Worm (Caenorhabditis elegans) whole organism, early embryonic: ENCODE data around the gene nhr-180.

Experiments
- B0310.2 ChIP-seq: sonication (generic microtip); optimal IDR thresholded peaks from 2 replicates; lab custom pipeline; 2016; ENCODE audit warnings: mild to moderate bottlenecking, missing genetic modification characterization, missing compliant biosample characterization
- F13C5.2 ChIP-seq: sonication (generic microtip); optimal IDR thresholded peaks from 2 replicates; lab custom pipeline; 2017; ENCODE audit warnings: mild to moderate bottlenecking, missing genetic modification characterization, inconsistent platforms, missing compliant biosample characterization
- aly-1 ChIP-seq: sonication (generic microtip); optimal IDR thresholded peaks from 2 replicates; lab custom pipeline; 2016; ENCODE audit warnings: missing genetic modification characterization, missing compliant biosample characterization
- ama-1 ChIP-seq: fragments of 150-350 bp; optimal IDR thresholded peaks from 2 replicates; lab custom pipeline; 2014
- ceh-13 ChIP-seq: fragments of 200-800 bp; sonication (Bioruptor generic); optimal IDR thresholded peaks from 2 replicates; lab custom pipeline; 2018; ENCODE audit warnings: mild to moderate bottlenecking, missing genetic modification characterization, missing compliant biosample characterization
- ceh-36 ChIP-seq: sonication (generic microtip); optimal IDR thresholded peaks from 2 replicates; lab custom pipeline; 2016; ENCODE audit warnings: missing genetic modification characterization, inconsistent platforms, missing compliant biosample characterization
- ets-7 ChIP-seq: sonication (generic microtip); optimal IDR thresholded peaks from 2 replicates; lab custom pipeline; 2016; ENCODE audit warnings: missing genotype, missing genetic modification characterization, missing compliant biosample characterization
- flt-1 ChIP-seq: fragments of 200-800 bp; sonication (Bioruptor generic); IDR thresholded peaks from 2 replicates; pipeline ENCODE4 v1.3.6; 2022; ENCODE audit warnings: missing genetic modification characterization, missing compliant biosample characterization
- hmbx-1 ChIP-seq: sonication (generic microtip); optimal IDR thresholded peaks from 2 replicates; lab custom pipeline; 2016; ENCODE audit warnings: mild to moderate bottlenecking, missing genetic modification characterization, missing compliant biosample characterization
- hmg-4 ChIP-seq: fragments of 200-800 bp; sonication (Bioruptor generic); optimal IDR thresholded peaks from 2 replicates; lab custom pipeline; 2018; ENCODE audit warnings: mild to moderate bottlenecking, missing genetic modification characterization, missing compliant biosample characterization
- hnd-1 ChIP-seq: sonication (generic microtip); optimal IDR thresholded peaks from 2 replicates; lab custom pipeline; 2016; ENCODE audit warnings: missing genetic modification characterization, missing compliant biosample characterization
- pes-1 ChIP-seq: fragments of 200-800 bp; sonication (Bioruptor generic); IDR thresholded peaks from 2 replicates; pipeline ENCODE4 v1.3.6; 2022; ENCODE audit warnings: missing genetic modification reagents, missing genetic modification characterization, missing compliant biosample characterization
- scrt-1 ChIP-seq: fragments of 200-800 bp; sonication (Bioruptor generic); IDR thresholded peaks from 2 replicates; pipeline ENCODE4 v1.3.6; 2022; ENCODE audit warnings: missing genetic modification characterization, missing compliant biosample characterization
- sea-1 ChIP-seq: fragments of 200-800 bp; sonication (Bioruptor generic); conservative IDR thresholded peaks from 2 replicates; pipeline ENCODE4 v1.3.6; 2022; ENCODE audit warnings: missing genetic modification characterization, missing compliant biosample characterization
- tbx-11 ChIP-seq: fragments of 200-800 bp; sonication (Bioruptor generic); IDR thresholded peaks from 2 replicates; pipeline ENCODE4 v1.3.6; 2022; ENCODE audit warnings: missing genetic modification characterization, missing compliant biosample characterization
- tbx-37 ChIP-seq: fragments of 200-800 bp; sonication (Bioruptor generic); conservative IDR thresholded peaks from 2 replicates; pipeline ENCODE4 v1.3.6; 2022; ENCODE audit warnings: missing genetic modification reagents, missing genetic modification characterization, missing compliant biosample characterization
- tra-4 ChIP-seq: sonication (generic microtip); optimal IDR thresholded peaks from 2 replicates; lab custom pipeline; 2017; ENCODE audit warnings: missing genetic modification characterization, missing compliant biosample characterization

Gene nhr-180

DNA sequence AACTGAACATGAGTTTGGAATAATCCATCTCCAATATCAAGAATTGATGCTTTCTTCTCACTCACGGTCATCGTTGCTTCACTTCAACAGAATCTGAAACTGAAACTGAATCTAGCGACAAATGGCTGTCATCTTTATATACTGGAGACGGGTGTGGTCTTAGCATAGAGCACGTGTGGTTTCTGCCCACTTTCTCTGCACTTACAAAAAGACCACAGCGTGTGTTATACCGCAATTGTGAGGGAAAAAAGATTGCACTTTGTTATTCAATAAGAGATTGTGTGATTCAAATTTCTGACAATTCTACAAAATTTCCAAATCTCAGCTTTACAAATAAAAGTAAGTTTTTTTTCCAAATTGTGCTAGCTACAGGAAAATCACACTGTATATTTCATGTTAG is 21.2 kb downstream of the nhr-180 start, which contains the start of gene F48G7.12:
F48G7.12 (minus strand) TSS at position 101 of the 400 bp plus-strand sequence.
- TF ChIP-seq aly-1 (tag; lab: Kevin White, UChicago): no peak
- no peak for TF ChIP-seq B0310.2 (tag; lab: Kevin White, UChicago)
- TF ChIP-seq ceh-13: no peak
- TF ChIP-seq tra-4 (tag; lab: Kevin White, UChicago): no peak
- no peak for TF ChIP-seq pes-1 (GFP tag; lab: Robert Waterston, UW)
- no peak for TF ChIP-seq tbx-37 (GFP tag; lab: Robert Waterston, UW)
- no peak for TF ChIP-seq ets-7
- TF ChIP-seq ama-1 (lab: Kevin White, UChicago): no peak
- no peak for TF ChIP-seq F13C5.2 (tag; lab: Kevin White, UChicago)
- TF ChIP-seq hmbx-1 (tag; lab: Kevin White, UChicago): no peak
- no peak for TF ChIP-seq tbx-11 (GFP tag; lab: Robert Waterston, UW)
- no peak for TF ChIP-seq sea-1 (GFP tag; lab: Robert Waterston, UW)
- no peak for TF ChIP-seq ceh-36 (tag; lab: Kevin White, UChicago)
- no peak for TF ChIP-seq scrt-1
- TF ChIP-seq hmg-4: no peak
- TF ChIP-seq hnd-1 (tag; lab: Kevin White, UChicago): no peak
- no peak for TF ChIP-seq flt-1 (GFP tag; lab: Robert Waterston, UW)

DNA sequence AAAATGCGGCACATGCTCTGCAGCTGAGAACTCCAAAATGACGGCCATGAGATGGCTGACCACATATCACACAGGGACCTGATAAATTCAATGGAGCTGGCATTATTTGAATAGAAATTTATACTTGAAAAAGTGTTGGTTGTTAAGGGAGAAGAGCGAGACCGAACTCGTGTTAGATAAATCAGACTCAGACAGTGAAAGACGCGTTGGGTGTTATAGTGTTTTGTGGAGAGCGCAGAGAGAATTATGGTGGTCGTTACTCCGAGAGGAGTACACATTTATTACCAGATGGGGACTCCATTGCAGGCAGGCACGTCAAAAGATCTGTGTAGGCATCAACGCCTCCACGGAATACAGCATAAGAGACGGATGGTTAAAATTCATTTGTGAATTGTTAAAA is 24.6 kb downstream of the nhr-180 start, which contains the start of gene nhr-190:
nhr-190 (minus strand) TSS at position 175 of the 400 bp plus-strand sequence.
- TF ChIP-seq hnd-1 (tag; lab: Kevin White, UChicago) (no peak), ceh-13 (no peak), flt-1 (GFP tag; lab: Robert Waterston, UW) (no peak), tbx-11 (GFP tag; lab: Robert Waterston, UW) (no peak), hmbx-1 (tag; lab: Kevin White, UChicago) (no peak), pes-1 (GFP tag; lab: Robert Waterston, UW) (no peak), ceh-36 (tag; lab: Kevin White, UChicago) (no peak), tbx-37 (GFP tag; lab: Robert Waterston, UW) (no peak), aly-1 (tag; lab: Kevin White, UChicago) (no peak), ama-1 (lab: Kevin White, UChicago) (no peak), scrt-1 (no peak), B0310.2 (tag; lab: Kevin White, UChicago) (no peak), hmg-4 (no peak), tra-4 (tag; lab: Kevin White, UChicago) (no peak), sea-1 (GFP tag; lab: Robert Waterston, UW) (no peak), ets-7 (no peak), F13C5.2 (tag; lab: Kevin White, UChicago) (no peak)

DNA sequence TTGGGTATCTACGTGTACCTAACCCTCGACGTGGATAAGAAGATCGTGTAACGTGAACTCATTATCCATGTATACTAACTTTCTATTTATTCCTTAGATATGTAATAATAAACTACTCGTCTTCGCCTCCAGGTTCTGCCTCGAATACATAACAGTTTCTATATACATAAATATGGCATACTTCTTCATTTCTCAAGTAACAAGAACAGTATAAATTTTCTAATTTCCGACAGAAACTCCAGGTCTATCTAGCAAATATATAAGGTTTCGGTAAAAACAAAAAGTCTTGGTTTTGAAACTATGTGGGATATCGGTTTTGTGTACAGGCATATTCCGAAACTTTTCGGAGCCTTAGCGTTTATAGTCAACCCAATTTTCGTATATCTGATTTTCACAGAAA is 29.0 kb downstream of the nhr-180 start, which contains the start of gene srj-37:
srj-37 (plus strand) TSS at position 301 of the 400 bp plus-strand sequence.
- TF ChIP-seq pes-1 (GFP tag; lab: Robert Waterston, UW) (no peak), F13C5.2 (tag; lab: Kevin White, UChicago) (no peak), tbx-37 (GFP tag; lab: Robert Waterston, UW) (no peak), hnd-1 (tag; lab: Kevin White, UChicago) (no peak), ets-7 (no peak), scrt-1 (no peak), ceh-13 (no peak), B0310.2 (tag; lab: Kevin White, UChicago) (no peak), ama-1 (lab: Kevin White, UChicago) (no peak), hmg-4 (no peak), sea-1 (GFP tag; lab: Robert Waterston, UW) (no peak), tbx-11 (GFP tag; lab: Robert Waterston, UW) (no peak), hmbx-1 (tag; lab: Kevin White, UChicago) (no peak), tra-4 (tag; lab: Kevin White, UChicago) (no peak), flt-1 (GFP tag; lab: Robert Waterston, UW) (no peak), aly-1 (tag; lab: Kevin White, UChicago) (no peak), ceh-36 (tag; lab: Kevin White, UChicago) (no peak)

DNA sequence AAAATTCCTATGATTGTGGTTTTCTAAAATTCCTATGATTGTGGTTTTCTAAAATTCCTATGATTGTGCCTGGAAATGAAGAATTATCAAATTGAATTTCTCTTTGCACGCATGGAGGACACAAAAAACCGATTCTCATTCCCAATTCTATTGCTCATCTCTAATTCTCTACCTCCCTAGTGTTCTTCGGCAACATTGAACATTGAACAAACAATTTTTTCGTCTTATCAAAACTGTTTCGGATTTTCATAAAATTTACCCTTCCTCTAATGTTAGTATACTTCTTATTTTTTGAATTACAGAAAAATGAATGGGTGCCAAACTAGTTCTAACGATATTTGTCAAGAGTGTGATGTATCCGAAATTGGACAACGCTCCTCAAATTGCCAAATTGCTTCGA is 31.0 kb downstream of the nhr-180 start, which contains the start of gene pals-31:
pals-31 (plus strand) TSS at position 301 of the 400 bp plus-strand sequence.
- TF ChIP-seq tbx-37 (GFP tag; lab: Robert Waterston, UW): no peak
- no peak for TF ChIP-seq ama-1 (lab: Kevin White, UChicago)
- no peak for TF ChIP-seq flt-1 (GFP tag; lab: Robert Waterston, UW)
- no peak for TF ChIP-seq ceh-13
- no peak for TF ChIP-seq ceh-36 (tag; lab: Kevin White, UChicago)
- TF ChIP-seq F13C5.2 (tag; lab: Kevin White, UChicago): no peak
- TF ChIP-seq ets-7: no peak
- no peak for TF ChIP-seq hmg-4
- no peak for TF ChIP-seq B0310.2 (tag; lab: Kevin White, UChicago)
- TF ChIP-seq hmbx-1 (tag; lab: Kevin White, UChicago): no peak

DNA sequence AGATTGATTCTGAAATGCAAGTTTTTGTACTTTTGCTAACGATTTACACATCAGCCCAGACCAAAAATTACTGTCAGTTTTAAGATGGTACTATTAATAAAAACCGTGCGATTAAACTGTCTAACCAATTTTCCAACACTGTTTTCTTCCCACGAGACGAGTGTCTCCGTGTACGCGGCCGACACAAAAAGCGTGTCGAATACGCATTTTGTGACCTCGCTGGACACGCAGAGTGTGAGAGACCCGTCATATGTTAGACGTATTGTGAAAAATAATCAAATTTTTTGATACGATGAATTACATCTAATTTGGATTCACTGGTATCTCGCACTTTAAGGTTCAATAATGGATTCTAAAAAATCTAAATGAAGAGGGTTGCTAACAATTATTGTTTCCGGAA is 31.7 kb downstream of the nhr-180 start:
- TF ChIP-seq aly-1 (tag; lab: Kevin White, UChicago): no peak

DNA sequence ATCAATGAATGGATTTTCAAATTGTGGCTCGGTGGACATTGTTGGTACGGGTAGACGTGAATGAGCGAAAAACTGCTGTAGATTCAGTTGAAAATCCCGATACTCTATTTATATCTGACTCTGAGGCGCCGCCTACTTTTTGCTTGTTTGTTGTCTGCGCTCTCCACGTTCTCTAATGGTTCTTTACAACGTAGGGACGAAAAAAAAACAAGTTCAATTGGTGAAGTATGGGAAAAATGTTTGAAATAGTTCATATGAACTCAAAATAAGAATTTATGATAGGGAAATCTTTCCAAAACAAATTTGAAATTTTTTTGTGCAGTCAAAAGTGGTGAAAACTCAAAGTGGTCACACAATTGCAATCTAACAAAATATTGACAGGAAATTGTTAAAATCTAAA is 32.5 kb downstream of the nhr-180 start, which contains the start of gene F48G7.10:
F48G7.10 (minus strand) TSS at position 101 of the 400 bp plus-strand sequence.
- TF ChIP-seq tra-4 (tag; lab: Kevin White, UChicago): no peak
- TF ChIP-seq pes-1 (GFP tag; lab: Robert Waterston, UW): no peak
- no peak for TF ChIP-seq hnd-1 (tag; lab: Kevin White, UChicago)
- TF ChIP-seq ceh-36 (tag; lab: Kevin White, UChicago): no peak

DNA sequence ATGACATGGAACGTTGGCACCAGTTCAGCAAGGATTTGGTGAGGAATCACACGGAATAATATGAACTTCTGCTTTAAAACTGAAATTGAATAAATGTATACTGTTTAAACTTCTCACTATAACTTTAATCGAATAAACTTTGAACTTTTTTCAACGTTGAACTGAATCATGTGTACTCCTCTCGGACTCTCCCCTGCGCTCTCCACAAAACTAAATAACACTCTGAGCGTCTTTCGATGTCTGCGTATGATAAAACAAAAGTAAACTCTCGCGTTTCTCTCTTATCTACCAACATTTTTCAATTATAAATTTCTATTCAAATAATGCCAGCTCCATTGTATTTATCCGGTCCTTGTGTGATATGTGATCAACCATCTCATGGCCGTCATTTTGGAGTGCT is 35.5 kb downstream of the nhr-180 start:
- TF ChIP-seq ceh-36 (tag; lab: Kevin White, UChicago) (no peak), tbx-37 (GFP tag; lab: Robert Waterston, UW) (no peak), hmbx-1 (tag; lab: Kevin White, UChicago) (no peak), sea-1 (GFP tag; lab: Robert Waterston, UW) (no peak), hnd-1 (tag; lab: Kevin White, UChicago) (no peak), tra-4 (tag; lab: Kevin White, UChicago) (no peak), F13C5.2 (tag; lab: Kevin White, UChicago) (no peak), scrt-1 (no peak), ceh-13 (no peak), B0310.2 (tag; lab: Kevin White, UChicago) (no peak), ama-1 (lab: Kevin White, UChicago) (no peak), hmg-4 (no peak), pes-1 (GFP tag; lab: Robert Waterston, UW) (no peak), tbx-11 (GFP tag; lab: Robert Waterston, UW) (no peak), ets-7 (no peak), aly-1 (tag; lab: Kevin White, UChicago) (no peak), flt-1 (GFP tag; lab: Robert Waterston, UW) (no peak)
